Fruit fly (Drosophila melanogaster) whole organism, embryonic: ENCODE measurements around the gene peb.
A peak's percentile ranks its signal among the peaks of the same experiment; 100 is the strongest.

Source experiments
- ATbp ChIP-seq: fragments of 200-800 bp; sonication (Bioruptor generic); optimal IDR thresholded peaks from 2 replicates; lab custom pipeline; 2017; ENCODE audit warnings: missing biosample characterization, mild to moderate bottlenecking, missing genetic modification characterization, missing genetic modification reagents
- Abd-B ChIP-seq: fragments of 200-800 bp; sonication (Bioruptor generic); optimal IDR thresholded peaks from 2 replicates; lab custom pipeline; 2018; ENCODE audit warnings: missing biosample characterization, mild to moderate bottlenecking, missing genetic modification characterization, moderate library complexity
- Adf1 ChIP-seq: fragments of 200-800 bp; sonication (Bioruptor generic); IDR thresholded peaks from 2 replicates; pipeline ENCODE4 v1.3.6; 2022; ENCODE audit warnings: missing biosample characterization, missing genetic modification characterization
- B-H1 ChIP-seq: fragments of 200-800 bp; sonication (Bioruptor generic); IDR thresholded peaks from 3 replicates; pipeline ENCODE4 v1.3.6; 2022; ENCODE audit warnings: missing biosample characterization, missing genetic modification characterization
- Bdp1 ChIP-seq: fragments of 200-800 bp; sonication (Bioruptor generic); optimal IDR thresholded peaks from 3 replicates; lab custom pipeline; 2016; ENCODE audit warnings: missing biosample characterization, missing genetic modification characterization
- CG11504 ChIP-seq: fragments of 200-800 bp; sonication (Bioruptor generic); optimal IDR thresholded peaks from 3 replicates; lab custom pipeline; 2019; ENCODE audit warnings: missing biosample characterization, mild to moderate bottlenecking, missing genetic modification characterization, moderate library complexity
- CG12071 ChIP-seq: fragments of 200-800 bp; sonication (Bioruptor generic); optimal IDR thresholded peaks from 3 replicates; lab custom pipeline; 2018; ENCODE audit warnings: missing biosample characterization, mild to moderate bottlenecking, missing genetic modification characterization
- CG1233 ChIP-seq: fragments of 200-800 bp; sonication (Bioruptor generic); optimal IDR thresholded peaks from 4 replicates; lab custom pipeline; 2018; ENCODE audit warnings: missing biosample characterization, mild to moderate bottlenecking, missing genetic modification characterization
- CG1602 ChIP-seq: fragments of 200-800 bp; sonication (Bioruptor generic); optimal IDR thresholded peaks from 3 replicates; lab custom pipeline; 2016; ENCODE audit warnings: missing biosample characterization, missing genetic modification characterization
- CG1603 ChIP-seq: fragments of 200-800 bp; sonication (Bioruptor generic); optimal IDR thresholded peaks from 2 replicates; lab custom pipeline; 2019; ENCODE audit warnings: missing biosample characterization, mild to moderate bottlenecking, missing genetic modification characterization, moderate library complexity
- CG2199 ChIP-seq: fragments of 200-800 bp; sonication (Bioruptor generic); IDR thresholded peaks from 3 replicates; pipeline ENCODE4 v1.3.6; 2022; ENCODE audit warnings: missing biosample characterization, missing genetic modification characterization
- CG2678 ChIP-seq: fragments of 200-800 bp; sonication (Bioruptor generic); optimal IDR thresholded peaks from 3 replicates; lab custom pipeline; 2019; ENCODE audit warnings: missing biosample characterization, mild to moderate bottlenecking, missing genetic modification characterization, moderate library complexity
- CG2712 ChIP-seq: fragments of 200-800 bp; optimal IDR thresholded peaks from 3 replicates; lab custom pipeline; 2019; ENCODE audit warnings: missing biosample characterization, mild to moderate bottlenecking, missing genetic modification characterization, moderate library complexity
- CG32772 ChIP-seq: fragments of 200-800 bp; sonication (Bioruptor generic); IDR thresholded peaks from 2 replicates; pipeline ENCODE4 v1.3.6; 2022; ENCODE audit warnings: missing biosample characterization, missing genetic modification characterization
- CG3726 ChIP-seq: fragments of 200-800 bp; sonication (Bioruptor generic); IDR thresholded peaks from 3 replicates; pipeline ENCODE4, ENCODE4 v1.3.6; 2022; ENCODE audit warnings: missing biosample characterization, missing genetic modification characterization
- CG6854 ChIP-seq: fragments of 200-800 bp; sonication (Bioruptor generic); optimal IDR thresholded peaks from 3 replicates; lab custom pipeline; 2017; ENCODE audit warnings: missing biosample characterization, mild to moderate bottlenecking, missing genetic modification characterization
- CG7839 ChIP-seq: fragments of 200-800 bp; sonication (Bioruptor generic); optimal IDR thresholded peaks from 3 replicates; lab custom pipeline; 2018; ENCODE audit warnings: missing biosample characterization, mild to moderate bottlenecking, missing genetic modification characterization, moderate library complexity
- CG7928 ChIP-seq: fragments of 200-800 bp; sonication (Bioruptor generic); optimal IDR thresholded peaks from 2 replicates; lab custom pipeline; 2017; ENCODE audit warnings: missing biosample characterization, mild to moderate bottlenecking, missing genetic modification characterization
- CG9609 ChIP-seq: fragments of 200-800 bp; sonication (Bioruptor generic); optimal IDR thresholded peaks from 3 replicates; lab custom pipeline; 2016; ENCODE audit warnings: missing biosample characterization, missing genetic modification characterization
- CG9876 ChIP-seq: fragments of 200-800 bp; sonication (Bioruptor generic); optimal IDR thresholded peaks from 2 replicates; lab custom pipeline; 2016; ENCODE audit warnings: missing biosample characterization, missing genetic modification characterization
- CG9932 ChIP-seq: fragments of 200-800 bp; sonication (Bioruptor generic); IDR thresholded peaks from 2 replicates; pipeline ENCODE4 v1.3.6; 2022; ENCODE audit warnings: missing biosample characterization, missing genetic modification characterization
- Dref ChIP-seq: fragments of 200-800 bp; sonication (Bioruptor generic); IDR thresholded peaks from 2 replicates; pipeline ENCODE4 v1.3.6; 2022; ENCODE audit warnings: missing biosample characterization, missing genetic modification characterization
- Drgx ChIP-seq: fragments of 200-800 bp; sonication (Bioruptor generic); IDR thresholded peaks from 2 replicates; pipeline ENCODE4 v1.3.6; 2022; ENCODE audit warnings: missing biosample characterization, missing genetic modification characterization
- E2f1 ChIP-seq: fragments of 200-800 bp; sonication (Bioruptor generic); IDR thresholded peaks from 2 replicates; pipeline ENCODE4 v1.3.6; 2022; ENCODE audit warnings: missing biosample characterization, missing genetic modification characterization
- Fer2 ChIP-seq: fragments of 200-800 bp; sonication (Bioruptor generic); optimal IDR thresholded peaks from 2 replicates; lab custom pipeline; 2018; ENCODE audit warnings: missing biosample characterization, mild to moderate bottlenecking, missing genetic modification characterization, moderate library complexity
- Hmx ChIP-seq: fragments of 200-800 bp; sonication (Bioruptor generic); optimal IDR thresholded peaks from 2 replicates; lab custom pipeline; 2016; ENCODE audit warnings: missing biosample characterization, missing genetic modification characterization
- Kr ChIP-seq: fragments of 200-800 bp; sonication (Bioruptor generic); optimal IDR thresholded peaks from 2 replicates; lab custom pipeline; 2017; ENCODE audit warnings: missing biosample characterization, mild to moderate bottlenecking, missing genetic modification characterization
- Mad ChIP-seq: fragments of 200-800 bp; sonication (Bioruptor generic); optimal IDR thresholded peaks from 2 replicates; lab custom pipeline; 2016; ENCODE audit warnings: missing biosample characterization, missing genetic modification characterization
- Mrtf ChIP-seq: fragments of 200-800 bp; sonication (Bioruptor generic); IDR thresholded peaks from 3 replicates; pipeline ENCODE4 v1.3.6; 2022; ENCODE audit warnings: missing biosample characterization, missing genetic modification characterization
- NFAT ChIP-seq: fragments of 200-800 bp; sonication (Bioruptor generic); IDR thresholded peaks from 2 replicates; pipeline ENCODE4 v1.3.6; 2022; ENCODE audit warnings: missing biosample characterization, missing genetic modification characterization
- Nf-YC ChIP-seq: fragments of 200-800 bp; optimal IDR thresholded peaks from 3 replicates; lab custom pipeline; 2019; ENCODE audit warnings: missing biosample characterization, mild to moderate bottlenecking, missing genetic modification characterization, moderate library complexity
- Ravus ChIP-seq: fragments of 200-800 bp; sonication (Bioruptor generic); IDR thresholded peaks from 2 replicates; pipeline ENCODE4 v1.3.6; 2022; ENCODE audit warnings: missing biosample characterization, missing genetic modification characterization
- Rx ChIP-seq: fragments of 200-800 bp; sonication (Bioruptor generic); IDR thresholded peaks from 2 replicates; pipeline ENCODE4 v1.3.6; 2022; ENCODE audit warnings: missing biosample characterization, missing genetic modification characterization
- Sox100B ChIP-seq: fragments of 200-800 bp; sonication (Bioruptor generic); optimal IDR thresholded peaks from 3 replicates; lab custom pipeline; 2018; ENCODE audit warnings: missing biosample characterization, mild to moderate bottlenecking, missing genetic modification characterization
- Sox102F ChIP-seq: fragments of 200-800 bp; sonication (Bioruptor generic); optimal IDR thresholded peaks from 2 replicates; lab custom pipeline; 2018; ENCODE audit warnings: missing biosample characterization, mild to moderate bottlenecking, missing genetic modification characterization, moderate library complexity
- ash1 ChIP-seq: fragments of 200-800 bp; sonication (Bioruptor generic); optimal IDR thresholded peaks from 2 replicates; lab custom pipeline; 2018; ENCODE audit warnings: missing biosample characterization, mild to moderate bottlenecking, missing genetic modification characterization
- az2 ChIP-seq: fragments of 200-800 bp; sonication (Bioruptor generic); optimal IDR thresholded peaks from 3 replicates; lab custom pipeline; 2016; ENCODE audit warnings: missing biosample characterization, missing genetic modification characterization
- bsh ChIP-seq, 2 experiments: fragments of 200-800 bp; sonication (Bioruptor generic); optimal IDR thresholded peaks; 2 replicates each; lab custom pipeline; 2017 to 2018; ENCODE audit warnings: mild to moderate bottlenecking in 2 of 2, missing biosample characterization in 2 of 2, missing genetic modification characterization in 2 of 2, moderate library complexity in 1 of 2
- cg ChIP-seq: fragments of 200-800 bp; sonication (Bioruptor generic); optimal IDR thresholded peaks from 3 replicates; lab custom pipeline; 2019; ENCODE audit warnings: missing biosample characterization, mild to moderate bottlenecking, missing genetic modification characterization, moderate library complexity
- chinmo ChIP-seq: fragments of 200-800 bp; sonication (Bioruptor generic); IDR thresholded peaks from 4 replicates; pipeline ENCODE4 v1.3.6; 2022; ENCODE audit warnings: missing biosample characterization, missing genetic modification characterization; ENCODE audit not compliant: partially characterized antibody
- da ChIP-seq: fragments of 200-800 bp; sonication (Bioruptor generic); optimal IDR thresholded peaks from 2 replicates; lab custom pipeline; 2016; ENCODE audit warnings: missing biosample characterization, missing genetic modification characterization
- gem ChIP-seq: fragments of 200-800 bp; sonication (Bioruptor generic); optimal IDR thresholded peaks from 2 replicates; lab custom pipeline; 2019; ENCODE audit warnings: missing biosample characterization, mild to moderate bottlenecking, missing genetic modification characterization, moderate library complexity
- lab ChIP-seq: fragments of 200-800 bp; sonication (Bioruptor generic); optimal IDR thresholded peaks from 3 replicates; lab custom pipeline; 2017; ENCODE audit warnings: missing biosample characterization, missing genetic modification characterization, mild to moderate bottlenecking, moderate library complexity, missing genetic modification reagents
- lov ChIP-seq, 2 experiments: fragments of 200-800 bp in 1 of 2; fragments of >200 bp in 1 of 2; sonication (Bioruptor generic) in 1 of 2; IDR thresholded peaks in 1 of 2; optimal IDR thresholded peaks in 1 of 2; 2 replicates in 1 of 2; 3 replicates in 1 of 2; pipeline versions ENCODE4 v1.3.6 to Lab custom; 2017 to 2022; ENCODE audit warnings: missing biosample characterization in 1 of 2, missing genetic modification characterization in 1 of 2
- mam ChIP-seq: fragments of 200-800 bp; sonication (Bioruptor generic); optimal IDR thresholded peaks from 3 replicates; lab custom pipeline; 2016; ENCODE audit warnings: missing biosample characterization, missing genetic modification characterization
- onecut ChIP-seq: fragments of 200-800 bp; sonication (Bioruptor generic); IDR thresholded peaks from 2 replicates; pipeline ENCODE4 v1.3.6; 2022; ENCODE audit warnings: missing biosample characterization, missing genetic modification characterization
- pzg ChIP-seq: fragments of 200-800 bp; sonication (Bioruptor generic); optimal IDR thresholded peaks from 3 replicates; lab custom pipeline; 2018; ENCODE audit warnings: missing biosample characterization, mild to moderate bottlenecking, missing genetic modification characterization, moderate library complexity
- rib ChIP-seq: fragments of 200-800 bp; sonication (Bioruptor generic); IDR thresholded peaks from 2 replicates; pipeline ENCODE4 v1.3.6; 2022; ENCODE audit warnings: missing biosample characterization, missing genetic modification characterization
- seq ChIP-seq: fragments of 200-800 bp; sonication (Bioruptor generic); IDR thresholded peaks from 2 replicates; pipeline ENCODE4 v1.3.6; 2022; ENCODE audit warnings: missing biosample characterization, missing genetic modification characterization
- tgo ChIP-seq: fragments of 200-800 bp; sonication (Bioruptor generic); IDR thresholded peaks from 3 replicates; pipeline ENCODE4 v1.3.6; 2022; ENCODE audit warnings: missing biosample characterization, missing genetic modification characterization
- z ChIP-seq: fragments of 200-800 bp; sonication (Bioruptor generic); IDR thresholded peaks from 3 replicates; pipeline ENCODE4 v1.3.6; 2022; ENCODE audit warnings: missing biosample characterization, missing genetic modification characterization

Gene peb

dm6 chrX:4615684-4616292 lies 1.6 kb upstream of the peb start (continued):
- TF ChIP-seq CG12071 (GFP tag; lab: Kevin White, UChicago) (no peak), pzg (GFP tag; lab: Kevin White, UChicago) (no peak), CG1602 (GFP tag; lab: Kevin White, UChicago) (no peak), lov (optimal IDR thresholded peaks at IDR 0.05; lab: Kevin White, UChicago) (no peak), lov (GFP tag; IDR thresholded peaks at IDR 0.05; lab: Robert Waterston, UW) (no peak), CG1233 (GFP tag; lab: Kevin White, UChicago) (no peak), CG6854 (GFP tag; lab: Kevin White, UChicago) (no peak), az2 (GFP tag; lab: Kevin White, UChicago) (no peak), CG2199 (no peak), E2f1 (no peak), Nf-YC (tag; lab: Kevin White, UChicago) (no peak), CG9932 (no peak), chinmo (GFP tag; lab: Robert Waterston, UW) (no peak), CG3726 (no peak), NFAT (no peak), cg (GFP tag; lab: Kevin White, UChicago) (peak; percentile 2), CG9876 (no peak), tgo (GFP tag; lab: Robert Waterston, UW) (peak; percentile 26; the same call in 1 of the 3 replicates), CG2712 (tag; lab: Kevin White, UChicago) (no peak), CG9609 (GFP tag; lab: Kevin White, UChicago) (no peak), Adf1 (no peak), lab (GFP tag; lab: Kevin White, UChicago) (no peak), seq (GFP tag; lab: Robert Waterston, UW) (no peak), Abd-B (GFP tag; lab: Kevin White, UChicago) (no peak), rib (no peak), CG1603 (tag; lab: Kevin White, UChicago) (no peak), Mad (GFP tag; lab: Kevin White, UChicago) (no peak), CG2678 (tag; lab: Kevin White, UChicago) (no peak), da (GFP tag; lab: Kevin White, UChicago) (no peak), CG11504 (tag; lab: Kevin White, UChicago) (peak; percentile 31), Drgx (0 out of 2 replicates have a peak, but pooled peaks have one; percentile 28), B-H1 (GFP tag; lab: Robert Waterston, UW) (no peak), Rx (GFP tag; lab: Robert Waterston, UW) (no peak), CG32772 (GFP tag; lab: Robert Waterston, UW) (0 out of 2 replicates have a peak, but pooled peaks have one; percentile 20), Fer2 (tag; lab: Kevin White, UChicago) (no peak), onecut (GFP tag; lab: Robert Waterston, UW) (no peak), Hmx (no peak), gem (tag; lab: Kevin White, UChicago) (peak; percentile 31), Ravus (no peak), Kr (GFP tag; lab: Kevin White, UChicago) (no peak), ATbp (GFP tag; lab: Kevin White, UChicago) (no peak), Mrtf (GFP tag; lab: Robert Waterston, UW) (no peak), CG7928 (GFP tag; lab: Kevin White, UChicago) (no peak), z (GFP tag; lab: Robert Waterston, UW) (no peak), Sox100B (no peak), Bdp1 (no peak), bsh (GFP tag; optimal IDR thresholded peaks at IDR 0.05; lab: Kevin White, UChicago) (no peak), mam (no peak), Sox102F (GFP tag; lab: Kevin White, UChicago) (peak; percentile 1), ash1 (GFP tag; lab: Kevin White, UChicago) (no peak), CG7839 (tag; lab: Kevin White, UChicago) (peak; percentile 10), Dref (GFP tag; lab: Robert Waterston, UW) (no peak)
